Worm (Caenorhabditis elegans) whole organism, mixed stage, embryonic: ENCODE results near the gene sgn-1.
A peak's percentile ranks its signal among the peaks of the same experiment; 100 is the strongest.

ENCODE experiments used
- M03D4.4 ChIP-seq: sonication (generic microtip); optimal IDR thresholded peaks from 2 replicates; lab custom pipeline; 2017; ENCODE audit warnings: mild to moderate bottlenecking, missing genetic modification characterization, missing compliant biosample characterization
- bed-3 ChIP-seq: fragments of 200-800 bp; sonication (Bioruptor generic); optimal IDR thresholded peaks from 3 replicates; lab custom pipeline; 2018; ENCODE audit warnings: mild to moderate bottlenecking, missing genetic modification characterization, moderate library complexity, missing compliant biosample characterization
- blmp-1 ChIP-seq: fragments of 150-350 bp; optimal IDR thresholded peaks from 2 replicates; lab custom pipeline; 2014; ENCODE audit warnings: missing biosample characterization, missing genetic modification characterization
- ceh-39 ChIP-seq: fragments of 150-350 bp; optimal IDR thresholded peaks from 2 replicates; lab custom pipeline; 2014; ENCODE audit warnings: missing biosample characterization, missing genetic modification characterization
- ceh-43 ChIP-seq: fragments of 200-800 bp; sonication (Bioruptor generic); optimal IDR thresholded peaks from 2 replicates; lab custom pipeline; 2018; ENCODE audit warnings: mild to moderate bottlenecking, missing genetic modification characterization, moderate library complexity, missing compliant biosample characterization
- ceh-83 ChIP-seq: fragments of 200-800 bp; sonication (Bioruptor generic); optimal IDR thresholded peaks from 2 replicates; lab custom pipeline; 2018; ENCODE audit warnings: mild to moderate bottlenecking, missing genetic modification characterization, missing compliant biosample characterization
- ces-1 ChIP-seq: fragments of 150-350 bp; optimal IDR thresholded peaks from 2 replicates; lab custom pipeline; 2014; ENCODE audit warnings: missing biosample characterization, missing genetic modification reagents, missing genetic modification characterization
- cnd-1 ChIP-seq: fragments of 200-800 bp; sonication (Bioruptor generic); optimal IDR thresholded peaks from 2 replicates; lab custom pipeline; 2018; ENCODE audit warnings: mild to moderate bottlenecking, missing genetic modification characterization, missing compliant biosample characterization
- elt-1 ChIP-seq: sonication (generic microtip); optimal IDR thresholded peaks from 2 replicates; lab custom pipeline; 2017; ENCODE audit warnings: missing genetic modification characterization, mild to moderate bottlenecking, missing compliant biosample characterization, antibody characterized with exemption, moderate library complexity, borderline replicate concordance; ENCODE audit not compliant: insufficient read depth
- elt-3 ChIP-seq: fragments of 150-350 bp; optimal IDR thresholded peaks from 2 replicates; lab custom pipeline; 2014; ENCODE audit warnings: missing biosample characterization, missing genetic modification characterization
- flh-1 ChIP-seq: fragments of 200-800 bp; sonication (Bioruptor generic); optimal IDR thresholded peaks from 2 replicates; lab custom pipeline; 2018; ENCODE audit warnings: mild to moderate bottlenecking, missing genetic modification characterization, moderate library complexity, missing compliant biosample characterization
- ham-2 ChIP-seq: fragments of 200-800 bp; sonication (Bioruptor generic); optimal IDR thresholded peaks from 2 replicates; lab custom pipeline; 2018; ENCODE audit warnings: mild to moderate bottlenecking, missing genetic modification characterization, missing compliant biosample characterization
- hlh-1 ChIP-seq: fragments of 150-350 bp; optimal IDR thresholded peaks from 2 replicates; lab custom pipeline; 2014; ENCODE audit warnings: missing biosample characterization, missing genetic modification reagents, missing genetic modification characterization
- lin-13 ChIP-seq: fragments of 150-350 bp; optimal IDR thresholded peaks from 2 replicates; lab custom pipeline; 2014; ENCODE audit warnings: missing biosample characterization, missing genetic modification characterization
- lin-32 ChIP-seq: fragments of 200-800 bp; sonication (Bioruptor generic); optimal IDR thresholded peaks from 2 replicates; lab custom pipeline; 2018; ENCODE audit warnings: mild to moderate bottlenecking, missing genetic modification characterization, missing compliant biosample characterization
- lsy-2 ChIP-seq: fragments of 150-350 bp; optimal IDR thresholded peaks from 2 replicates; lab custom pipeline; 2014; ENCODE audit warnings: missing biosample characterization, missing genetic modification characterization
- mab-5 ChIP-seq: fragments of 150-350 bp; optimal IDR thresholded peaks from 2 replicates; lab custom pipeline; 2014; ENCODE audit warnings: missing biosample characterization, missing genetic modification characterization
- mep-1 ChIP-seq: fragments of 150-350 bp; optimal IDR thresholded peaks from 2 replicates; lab custom pipeline; 2017; ENCODE audit warnings: missing biosample characterization, missing genetic modification reagents, missing genetic modification characterization, inconsistent platforms
- mls-2 ChIP-seq: sonication (generic microtip); optimal IDR thresholded peaks from 2 replicates; lab custom pipeline; 2016; ENCODE audit warnings: mild to moderate bottlenecking, missing genetic modification characterization, moderate library complexity, missing compliant biosample characterization
- nhr-12 ChIP-seq: fragments of 150-350 bp; optimal IDR thresholded peaks from 2 replicates; lab custom pipeline; 2014; ENCODE audit warnings: missing biosample characterization, missing genetic modification characterization
- nhr-2 ChIP-seq: fragments of 150-350 bp; optimal IDR thresholded peaks from 2 replicates; lab custom pipeline; 2014; ENCODE audit warnings: missing biosample characterization, missing genetic modification characterization
- nhr-237 ChIP-seq: fragments of 150-350 bp; optimal IDR thresholded peaks from 2 replicates; lab custom pipeline; 2014; ENCODE audit warnings: missing biosample characterization, missing genetic modification characterization
- nhr-76 ChIP-seq: sonication (generic microtip); optimal IDR thresholded peaks from 2 replicates; lab custom pipeline; 2017; ENCODE audit warnings: missing biosample characterization, missing genetic modification characterization
- pha-4 ChIP-seq: fragments of 150-350 bp; optimal IDR thresholded peaks from 2 replicates; lab custom pipeline; 2018; ENCODE audit warnings: missing biosample characterization, missing genetic modification reagents, missing genetic modification characterization
- sem-2 ChIP-seq: fragments of 200-800 bp; sonication (Bioruptor generic); optimal IDR thresholded peaks from 2 replicates; lab custom pipeline; 2018; ENCODE audit warnings: mild to moderate bottlenecking, missing genetic modification characterization, missing compliant biosample characterization
- snpc-4 ChIP-seq: fragments of 150-350 bp; optimal IDR thresholded peaks from 2 replicates; lab custom pipeline; 2014; ENCODE audit warnings: missing biosample characterization, missing genetic modification characterization
- tbx-8 ChIP-seq: fragments of 200-800 bp; sonication (Bioruptor generic); optimal IDR thresholded peaks from 2 replicates; lab custom pipeline; 2018; ENCODE audit warnings: mild to moderate bottlenecking, missing genetic modification characterization, moderate library complexity, missing compliant biosample characterization
- unc-120 ChIP-seq: sonication (generic microtip); optimal IDR thresholded peaks from 2 replicates; lab custom pipeline; 2017; ENCODE audit warnings: missing genetic modification characterization, missing compliant biosample characterization; ENCODE audit not compliant: poor library complexity, severe bottlenecking
- unc-39 ChIP-seq: fragments of 150-350 bp; optimal IDR thresholded peaks from 2 replicates; lab custom pipeline; 2014; ENCODE audit warnings: missing biosample characterization, missing genetic modification characterization
- unc-62 ChIP-seq: fragments of 150-350 bp; optimal IDR thresholded peaks from 2 replicates; lab custom pipeline; 2014; ENCODE audit warnings: missing biosample characterization, missing genetic modification reagents, missing genetic modification characterization
- zip-8 ChIP-seq: fragments of 150-350 bp; optimal IDR thresholded peaks from 2 replicates; lab custom pipeline; 2014; ENCODE audit warnings: missing biosample characterization, missing genetic modification characterization
- ztf-11 ChIP-seq: fragments of 150-350 bp; optimal IDR thresholded peaks from 2 replicates; lab custom pipeline; 2014; ENCODE audit warnings: missing biosample characterization, missing genetic modification characterization

The sgn-1 gene

DNA sequence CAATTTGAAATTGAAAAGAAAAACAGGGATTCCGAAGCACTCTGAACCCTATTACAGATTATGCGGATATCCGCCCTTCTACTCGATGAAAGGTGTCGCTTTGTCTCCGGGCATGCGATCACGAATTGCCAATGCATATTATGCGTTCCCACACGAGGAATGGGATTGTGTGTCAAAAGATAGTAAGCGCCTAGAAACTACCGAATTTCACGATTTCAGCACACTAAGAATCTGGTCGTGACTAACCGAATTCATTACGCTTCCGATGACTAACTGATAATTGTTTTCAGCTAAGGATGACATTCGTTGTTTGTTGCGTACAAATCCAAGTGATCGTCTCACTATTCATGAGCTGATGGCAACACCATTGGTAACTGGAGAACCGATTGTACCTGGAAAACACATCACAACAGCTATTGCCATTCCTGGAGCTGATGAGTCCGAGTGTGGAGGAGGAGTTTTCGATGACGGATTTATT lies 37.1 kb downstream of the sgn-1 start:
- no peak for TF ChIP-seq mep-1
- TF ChIP-seq pha-4 (tag; lab: Kevin White, UChicago): no peak
- no peak for TF ChIP-seq sem-2 (GFP tag; lab: Kevin White, UChicago)
- TF ChIP-seq cnd-1: no peak
- TF ChIP-seq tbx-8: no peak
- TF ChIP-seq unc-62 (GFP tag; lab: Kevin White, UChicago): no peak
- TF ChIP-seq ces-1: no peak
- no peak for TF ChIP-seq unc-120 (tag; lab: Kevin White, UChicago)
- no peak for TF ChIP-seq mls-2 (tag; lab: Kevin White, UChicago)
- no peak for TF ChIP-seq blmp-1 (tag; lab: Kevin White, UChicago)
- TF ChIP-seq elt-1 (tag; lab: Kevin White, UChicago): no peak

DNA sequence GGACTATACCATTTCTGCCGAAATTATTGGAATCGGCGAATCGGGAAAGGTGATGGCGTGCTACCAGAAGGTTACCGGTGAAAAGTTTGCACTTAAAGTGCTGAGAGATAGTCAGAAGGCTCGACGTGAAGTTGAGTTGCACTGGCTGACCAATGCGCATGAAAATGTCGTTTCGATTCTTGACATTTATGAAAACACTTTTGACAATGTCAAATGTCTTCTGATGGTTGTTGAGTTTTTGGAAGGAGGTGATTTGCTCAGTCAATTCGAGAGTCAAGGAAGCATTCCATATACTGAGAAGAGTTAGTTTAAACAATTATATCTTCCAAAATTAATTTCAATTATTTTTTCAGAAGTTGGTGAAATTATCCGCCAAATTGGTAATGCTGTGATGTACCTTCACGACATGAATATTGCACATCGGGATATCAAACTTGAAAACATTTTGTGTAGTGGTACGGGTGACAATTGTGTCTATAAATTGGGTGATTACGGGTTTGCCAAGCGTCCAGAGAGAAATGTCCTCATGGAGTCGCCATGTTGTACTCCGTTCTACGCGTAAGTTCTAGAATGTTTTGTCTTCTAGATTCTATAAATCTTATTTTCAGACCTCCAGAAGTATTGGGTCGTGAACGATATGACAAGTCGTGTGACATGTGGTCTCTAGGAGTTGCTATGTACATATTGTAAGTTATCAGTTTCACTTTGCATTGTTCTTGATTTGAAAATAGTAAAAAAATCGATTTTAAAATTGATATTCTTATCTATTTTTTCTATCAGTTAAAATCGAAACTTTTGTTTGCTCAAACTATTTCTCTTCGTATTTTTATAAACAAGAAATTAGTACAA lies 37.8 kb downstream of the sgn-1 start:
- TF ChIP-seq nhr-237 (tag; lab: Kevin White, UChicago) (no peak), ztf-11 (tag; lab: Kevin White, UChicago) (no peak), M03D4.4 (tag; lab: Kevin White, UChicago) (no peak), unc-62 (GFP tag; lab: Kevin White, UChicago) (no peak), snpc-4 (no peak), cnd-1 (no peak), zip-8 (tag; lab: Kevin White, UChicago) (no peak), hlh-1 (tag; lab: Kevin White, UChicago) (no peak), ceh-83 (GFP tag; lab: Kevin White, UChicago) (no peak)

DNA sequence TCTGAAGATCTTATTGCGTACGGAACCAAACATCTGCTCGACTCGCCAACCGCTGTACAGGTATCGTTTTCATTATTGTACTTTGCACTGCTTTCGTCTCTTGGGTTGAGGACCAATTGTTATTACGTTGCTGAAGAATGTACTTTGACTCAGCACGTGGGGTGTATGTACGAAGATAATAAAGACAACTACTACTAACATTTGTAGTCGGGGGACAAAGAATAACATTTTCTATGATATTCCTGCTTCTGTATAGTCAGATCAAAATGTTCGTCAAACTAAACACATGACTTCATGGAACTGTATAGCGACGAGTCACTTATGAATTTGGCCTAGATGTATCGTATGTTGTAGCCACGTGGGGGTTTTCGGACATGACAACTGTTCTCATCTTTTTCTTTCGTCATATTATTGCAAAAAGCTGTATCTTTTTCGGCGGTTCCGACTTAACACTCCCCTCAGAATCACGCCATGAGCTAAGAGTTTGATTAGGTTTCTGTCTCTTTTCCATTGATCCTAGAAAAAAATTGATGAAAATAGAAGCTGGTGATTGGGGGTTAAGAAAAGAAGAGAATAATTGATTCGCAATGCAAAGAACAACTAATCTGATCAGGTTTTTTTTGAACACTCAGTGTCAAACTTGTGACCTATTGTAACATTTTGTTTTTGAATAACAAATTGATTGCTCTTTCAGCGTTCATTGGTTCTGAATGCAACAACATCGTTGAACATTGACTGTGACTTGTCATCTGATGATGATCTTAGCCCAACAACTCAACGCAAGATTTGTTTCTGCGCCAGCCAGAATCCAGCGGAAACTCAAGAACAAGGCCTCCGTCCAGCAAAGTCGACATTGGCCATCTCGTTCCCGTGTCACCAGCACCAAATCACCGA lies 38.7 kb downstream of the sgn-1 start:
- no peak for TF ChIP-seq lsy-2 (tag; lab: Kevin White, UChicago)
- TF ChIP-seq flh-1 (GFP tag; lab: Kevin White, UChicago): no peak
- TF ChIP-seq ceh-39 (tag; lab: Kevin White, UChicago): no peak
- no peak for TF ChIP-seq snpc-4
- no peak for TF ChIP-seq tbx-8
- no peak for TF ChIP-seq ham-2 (GFP tag; lab: Kevin White, UChicago)
- TF ChIP-seq bed-3 (GFP tag; lab: Kevin White, UChicago): no peak
- no peak for TF ChIP-seq ces-1
- no peak for TF ChIP-seq elt-3
- no peak for TF ChIP-seq nhr-12 (tag; lab: Kevin White, UChicago)
- TF ChIP-seq mab-5: no peak
- no peak for TF ChIP-seq nhr-2
- no peak for TF ChIP-seq unc-62 (GFP tag; lab: Kevin White, UChicago)

DNA sequence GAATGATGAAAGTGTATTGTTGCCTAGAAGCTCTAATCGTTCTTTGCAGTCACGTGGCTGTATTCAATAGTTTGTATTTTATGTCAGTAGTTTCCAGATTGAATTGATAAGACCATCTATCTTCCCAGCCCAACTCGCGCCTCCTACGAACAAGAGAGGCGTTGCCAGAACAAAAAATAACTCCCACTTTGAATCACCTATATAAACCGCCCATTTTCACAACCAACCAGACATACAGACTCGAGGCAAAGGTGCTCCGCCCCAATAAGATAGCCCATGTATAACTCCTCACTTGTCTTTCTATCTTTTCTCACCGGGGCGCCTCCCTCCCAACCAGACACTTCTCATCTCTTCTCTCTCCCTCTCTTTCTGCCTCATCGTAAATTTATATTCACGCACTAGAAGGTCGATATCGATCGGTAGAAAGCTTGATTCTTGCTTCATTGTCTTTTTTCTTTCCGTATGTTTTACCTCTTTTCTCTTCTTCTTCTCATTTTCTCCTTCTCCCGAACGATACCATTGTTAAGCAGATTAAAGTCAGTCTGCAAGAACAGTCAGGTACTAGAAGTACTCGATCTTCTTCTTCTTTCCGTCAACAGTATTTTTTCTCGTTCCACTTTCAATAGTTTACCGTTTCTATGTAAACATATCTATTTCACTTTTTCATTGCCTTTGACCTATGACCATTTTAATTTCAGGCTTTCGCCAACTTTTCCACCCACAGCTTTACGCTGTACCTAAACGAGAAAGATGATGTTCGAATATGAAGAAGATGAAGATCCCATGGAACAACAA lies 39.9 kb downstream of the sgn-1 start, which contains the start of gene mak-1:
Gene mak-1, plus strand, starts transcription at position 693 of the 795 bp plus-strand sequence.
- peak; percentile 29 for TF ChIP-seq unc-120 (tag; lab: Kevin White, UChicago)
- TF ChIP-seq flh-1 (GFP tag; lab: Kevin White, UChicago): no peak

DNA sequence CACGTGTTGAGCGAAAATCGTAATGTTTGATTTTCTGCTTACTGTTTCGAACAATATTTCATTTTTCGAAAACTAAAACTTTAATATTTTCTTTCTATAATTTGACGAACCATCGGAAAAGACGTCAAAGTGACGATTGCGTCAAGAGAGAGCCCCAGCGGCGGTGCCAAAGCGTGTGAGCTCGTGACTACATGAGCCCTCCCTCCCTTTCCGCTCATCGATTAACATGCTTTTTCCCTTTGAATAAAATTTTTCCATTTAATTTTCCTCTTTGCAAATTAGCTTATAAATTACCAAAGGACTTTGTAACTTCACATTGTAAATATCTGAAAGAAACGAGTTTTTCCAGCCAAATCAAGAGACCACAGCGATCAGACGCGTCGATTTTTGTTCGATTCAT lies 40.5 kb downstream of the sgn-1 start:
- TF ChIP-seq flh-1 (GFP tag; lab: Kevin White, UChicago) (no peak), ces-1 (no peak), lin-32 (GFP tag; lab: Kevin White, UChicago) (no peak), tbx-8 (no peak), lin-13 (tag; lab: Kevin White, UChicago) (no peak), ceh-39 (tag; lab: Kevin White, UChicago) (no peak), mep-1 (no peak), M03D4.4 (tag; lab: Kevin White, UChicago) (no peak), nhr-76 (tag; lab: Kevin White, UChicago) (no peak), ceh-43 (GFP tag; lab: Kevin White, UChicago) (no peak), zip-8 (tag; lab: Kevin White, UChicago) (no peak), ztf-11 (tag; lab: Kevin White, UChicago) (no peak), nhr-2 (no peak), cnd-1 (no peak), lsy-2 (tag; lab: Kevin White, UChicago) (no peak), unc-39 (no peak), elt-3 (no peak)
